Fruit fly (Drosophila melanogaster) whole organism, adult: ENCODE data around the gene CG44001.

Experiments
- CG11617 ChIP-seq: fragments of 200-800 bp; sonication (Bioruptor generic); optimal IDR thresholded peaks from 2 replicates; lab custom pipeline; 2017; ENCODE audit warnings: mild to moderate bottlenecking, missing biosample characterization, missing genetic modification reagents, missing genetic modification characterization
- CG12768 ChIP-seq: fragments of 200-800 bp; sonication (Bioruptor generic); optimal IDR thresholded peaks from 2 replicates; lab custom pipeline; 2017; ENCODE audit warnings: missing biosample characterization, missing genetic modification characterization, mild to moderate bottlenecking, moderate library complexity, missing genetic modification reagents
- CG14711 ChIP-seq: fragments of 200-800 bp; sonication (Bioruptor generic); optimal IDR thresholded peaks from 2 replicates; lab custom pipeline; 2018; ENCODE audit warnings: missing biosample characterization, mild to moderate bottlenecking, missing genetic modification characterization, moderate library complexity
- CG1620 ChIP-seq: fragments of 200-800 bp; sonication (Bioruptor generic); optimal IDR thresholded peaks from 2 replicates; lab custom pipeline; 2016; ENCODE audit warnings: missing biosample characterization, missing genetic modification characterization
- CG33017 ChIP-seq: fragments of 200-800 bp; sonication (Bioruptor generic); optimal IDR thresholded peaks from 2 replicates; lab custom pipeline; 2018; ENCODE audit warnings: missing biosample characterization, mild to moderate bottlenecking, missing genetic modification characterization, moderate library complexity
- CG5204 ChIP-seq: fragments of 200-800 bp; sonication (Bioruptor generic); optimal IDR thresholded peaks from 2 replicates; lab custom pipeline; 2016; ENCODE audit warnings: missing biosample characterization, missing genetic modification characterization
- CG7045 ChIP-seq: fragments of 200-800 bp; sonication (Bioruptor generic); optimal IDR thresholded peaks from 2 replicates; lab custom pipeline; 2017; ENCODE audit warnings: missing biosample characterization, mild to moderate bottlenecking, missing genetic modification characterization
- CG7101 ChIP-seq: fragments of 200-800 bp; sonication (Bioruptor generic); optimal IDR thresholded peaks from 2 replicates; lab custom pipeline; 2018; ENCODE audit warnings: missing biosample characterization, mild to moderate bottlenecking, missing genetic modification characterization, moderate library complexity
- Clk ChIP-seq: fragments of 200-800 bp; sonication (Bioruptor generic); optimal IDR thresholded peaks from 2 replicates; lab custom pipeline; 2017; ENCODE audit warnings: missing biosample characterization, missing genetic modification characterization
- Crg-1 ChIP-seq: fragments of 200-800 bp; sonication (Bioruptor generic); optimal IDR thresholded peaks from 2 replicates; lab custom pipeline; 2016; ENCODE audit warnings: missing biosample characterization, missing genetic modification characterization
- Hr96 ChIP-seq: fragments of 200-800 bp; sonication (Bioruptor generic); optimal IDR thresholded peaks from 2 replicates; lab custom pipeline; 2016; ENCODE audit warnings: missing biosample characterization, missing genetic modification characterization
- Mnt ChIP-seq: fragments of 200-800 bp; sonication (Bioruptor generic); optimal IDR thresholded peaks from 2 replicates; lab custom pipeline; 2016; ENCODE audit warnings: missing biosample characterization, mild to moderate bottlenecking, missing genetic modification characterization
- bab1 ChIP-seq: fragments of 200-800 bp; sonication (Bioruptor generic); optimal IDR thresholded peaks from 3 replicates; lab custom pipeline; 2019; ENCODE audit warnings: missing biosample characterization, mild to moderate bottlenecking, missing genetic modification characterization, moderate library complexity
- cic ChIP-seq: fragments of 200-800 bp; sonication (Bioruptor generic); optimal IDR thresholded peaks from 2 replicates; lab custom pipeline; 2017; ENCODE audit warnings: missing biosample characterization, mild to moderate bottlenecking, missing genetic modification characterization, moderate library complexity
- cnc ChIP-seq, 2 experiments: fragments of >200 bp; optimal IDR thresholded peaks; 2 replicates each; lab custom pipeline; 2017
- kay ChIP-seq: fragments of 200-800 bp; sonication (Bioruptor generic); peaks from one replicate; lab custom pipeline; 2016; ENCODE audit warnings: missing biosample characterization, missing genetic modification characterization, borderline replicate concordance
- ovo ChIP-seq: fragments of 200-800 bp; sonication (Bioruptor generic); optimal IDR thresholded peaks from 2 replicates; lab custom pipeline; 2016; ENCODE audit warnings: missing biosample characterization, missing genetic modification characterization
- pad ChIP-seq: fragments of 200-800 bp; sonication (Bioruptor generic); optimal IDR thresholded peaks from 3 replicates; lab custom pipeline; 2017; ENCODE audit warnings: missing biosample characterization, missing genetic modification characterization, mild to moderate bottlenecking, moderate library complexity, missing genetic modification reagents
- tj ChIP-seq: fragments of 200-800 bp; sonication (Bioruptor generic); optimal IDR thresholded peaks from 3 replicates; lab custom pipeline; 2017; ENCODE audit warnings: missing biosample characterization, mild to moderate bottlenecking, missing genetic modification characterization, moderate library complexity
- toe ChIP-seq: fragments of 200-800 bp; sonication (Bioruptor generic); optimal IDR thresholded peaks from 2 replicates; lab custom pipeline; 2016; ENCODE audit warnings: missing biosample characterization, missing genetic modification characterization

CG44001 gene

DNA sequence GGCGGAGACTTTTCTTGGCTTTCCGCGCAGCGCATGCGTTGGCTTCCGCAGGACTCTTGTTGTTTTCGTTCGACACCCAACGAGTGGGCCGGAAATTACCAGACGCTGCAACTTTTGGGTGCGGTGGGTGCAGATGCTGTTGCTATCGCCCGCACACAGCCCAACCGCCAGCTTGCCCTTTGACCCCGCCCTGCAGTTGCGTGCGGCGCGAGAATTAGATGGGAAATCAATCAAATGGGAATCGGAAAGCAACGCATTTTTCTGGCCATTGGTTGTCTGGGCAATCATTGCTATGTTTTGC is 37.7 kb upstream of the CG44001 start:
- no peak for TF ChIP-seq CG1620 (GFP tag; lab: Kevin White, UChicago)
- TF ChIP-seq ovo (GFP tag; lab: Kevin White, UChicago) = no peak
- no peak for TF ChIP-seq cnc (optimal IDR thresholded peaks at IDR 0.05; lab: Kevin White, UChicago)
- TF ChIP-seq CG33017 (tag; lab: Kevin White, UChicago) = no peak
- no peak for TF ChIP-seq CG12768 (GFP tag; lab: Kevin White, UChicago)
- TF ChIP-seq cic (GFP tag; lab: Kevin White, UChicago) = no peak
- no peak for TF ChIP-seq pad (GFP tag; lab: Kevin White, UChicago)
- TF ChIP-seq Hr96 (GFP tag; lab: Kevin White, UChicago) = no peak
- TF ChIP-seq CG7045 (GFP tag; lab: Kevin White, UChicago) = no peak
- TF ChIP-seq Mnt (GFP tag; lab: Kevin White, UChicago) = no peak
- TF ChIP-seq CG14711 (tag; lab: Kevin White, UChicago) = no peak
- TF ChIP-seq tj = no peak
- no peak for TF ChIP-seq CG11617 (GFP tag; lab: Kevin White, UChicago)
- no peak for TF ChIP-seq CG5204 (GFP tag; lab: Kevin White, UChicago)

DNA sequence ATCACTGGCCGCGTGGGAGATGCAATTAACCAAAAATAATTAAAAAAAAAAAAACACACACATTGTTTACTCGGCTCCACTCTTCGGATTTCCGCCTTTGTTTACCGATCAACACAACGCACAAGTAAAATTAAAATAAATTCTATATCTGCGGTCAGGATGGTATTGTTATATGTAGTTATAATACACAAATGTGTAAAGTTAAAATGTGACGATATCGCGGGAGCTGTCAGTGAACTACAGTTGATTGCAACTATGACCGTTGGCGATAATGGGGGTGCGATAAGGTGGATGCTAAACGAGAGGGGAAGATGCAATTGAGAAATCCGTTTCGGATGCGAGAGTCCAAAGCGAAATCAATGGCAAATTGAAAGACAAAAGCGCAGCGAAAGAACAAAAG is 36.7 kb upstream of the CG44001 start:
- TF ChIP-seq ovo (GFP tag; lab: Kevin White, UChicago) (peak; percentile 42), tj (no peak)

DNA sequence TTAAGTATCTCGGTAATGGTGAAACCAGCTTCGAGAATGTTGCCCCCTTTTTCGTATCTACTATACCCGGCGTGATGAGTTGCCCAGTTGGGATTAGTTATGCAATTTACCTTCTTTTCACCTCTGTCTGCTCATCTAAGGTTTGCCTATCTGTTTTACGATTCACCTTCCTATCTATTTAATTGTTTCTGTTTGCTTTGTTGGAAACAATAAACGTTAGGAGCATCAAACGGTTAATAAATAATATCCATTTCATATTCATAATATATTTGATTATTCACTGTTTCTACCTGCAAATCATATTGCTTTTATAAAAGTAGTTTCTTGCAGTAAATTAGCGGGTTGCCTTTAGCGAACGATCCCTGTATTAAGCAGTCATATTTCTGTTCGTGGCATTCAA is 35.8 kb upstream of the CG44001 start:
- peak; percentile 65 for TF ChIP-seq CG7101
- no peak for TF ChIP-seq CG1620 (GFP tag; lab: Kevin White, UChicago)
- TF ChIP-seq tj = peak; percentile 4
- TF ChIP-seq bab1 = peak; percentile 40
- peak; percentile 65 for TF ChIP-seq cic (GFP tag; lab: Kevin White, UChicago)
- TF ChIP-seq CG5204 (GFP tag; lab: Kevin White, UChicago) = no peak
- TF ChIP-seq ovo (GFP tag; lab: Kevin White, UChicago) = peak; percentile 25
- no peak for TF ChIP-seq Hr96 (GFP tag; lab: Kevin White, UChicago)
- no peak for TF ChIP-seq Clk
- TF ChIP-seq cnc (optimal IDR thresholded peaks at IDR 0.05; lab: Kevin White, UChicago) = no peak
- peak; percentile 53 for TF ChIP-seq CG14711 (tag; lab: Kevin White, UChicago)
- no peak for TF ChIP-seq Mnt (GFP tag; lab: Kevin White, UChicago)
- TF ChIP-seq CG7045 (GFP tag; lab: Kevin White, UChicago) = peak; percentile 39
- no peak for TF ChIP-seq Crg-1
- no peak for TF ChIP-seq toe (GFP tag; lab: Kevin White, UChicago)
- peak; percentile 13 for TF ChIP-seq CG11617 (GFP tag; lab: Kevin White, UChicago)
- peak; percentile 22 for TF ChIP-seq pad (GFP tag; lab: Kevin White, UChicago)
- peak; percentile 60 for TF ChIP-seq CG12768 (GFP tag; lab: Kevin White, UChicago)
- TF ChIP-seq kay (GFP tag; lab: Kevin White, UChicago) = no peak
- peak; percentile 76 for TF ChIP-seq CG33017 (tag; lab: Kevin White, UChicago)

DNA sequence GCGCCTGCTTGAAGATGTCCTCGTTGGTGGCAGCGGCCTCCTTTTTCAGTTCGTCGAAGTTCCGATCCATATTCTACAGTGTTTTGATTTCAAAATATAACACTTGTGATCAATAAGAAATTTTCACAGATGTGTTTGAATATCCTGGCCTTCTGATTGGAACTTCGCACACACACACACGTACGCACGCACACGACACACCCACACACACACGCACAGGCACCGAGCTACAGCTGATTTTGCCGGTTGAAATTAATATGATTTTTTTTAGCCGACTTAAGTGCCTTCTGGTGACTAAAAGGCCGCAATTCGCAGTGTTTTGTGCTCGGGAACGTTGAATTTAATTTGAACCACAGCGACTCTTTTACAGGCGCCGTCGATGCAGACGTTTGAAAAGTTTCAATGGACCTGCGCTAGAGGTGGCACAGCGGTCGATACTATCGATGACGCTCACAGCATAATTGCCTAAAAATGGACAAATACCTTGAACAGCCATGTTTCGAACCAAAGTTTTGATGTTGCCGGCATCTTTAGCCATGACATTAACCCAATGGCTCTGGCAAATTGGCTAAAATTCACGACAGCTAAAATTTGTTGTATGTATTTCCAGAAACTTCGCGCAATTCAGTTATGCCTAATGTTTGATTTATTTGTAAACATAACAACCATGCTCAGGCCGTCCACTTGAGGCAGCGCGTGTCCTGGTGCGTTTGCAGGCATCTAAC is 33.6 kb upstream of the CG44001 start, which contains the start of gene Rtnl1:
TSS of gene Rtnl1 (minus strand) at position 415 of the 725 bp plus-strand sequence.
- peak; percentile 33 for TF ChIP-seq CG14711 (tag; lab: Kevin White, UChicago)
- TF ChIP-seq Mnt (GFP tag; lab: Kevin White, UChicago) = peak; percentile 42
- peak; percentile 33 for TF ChIP-seq Crg-1
- TF ChIP-seq CG11617 (GFP tag; lab: Kevin White, UChicago) = peak; percentile 11
- TF ChIP-seq ovo (GFP tag; lab: Kevin White, UChicago) = no peak
- no peak for TF ChIP-seq Hr96 (GFP tag; lab: Kevin White, UChicago)
- peak; percentile 66 for TF ChIP-seq CG1620 (GFP tag; lab: Kevin White, UChicago)
- no peak for TF ChIP-seq CG5204 (GFP tag; lab: Kevin White, UChicago)
- TF ChIP-seq CG12768 (GFP tag; lab: Kevin White, UChicago) = peak; percentile 26
- TF ChIP-seq cic (GFP tag; lab: Kevin White, UChicago) = peak; percentile 70
- peak; percentile 22 for TF ChIP-seq pad (GFP tag; lab: Kevin White, UChicago)
- peak; percentile 34 for TF ChIP-seq CG33017 (tag; lab: Kevin White, UChicago)
- TF ChIP-seq bab1 = peak; percentile 81
- peak; percentile 28 for TF ChIP-seq tj
- no peak for TF ChIP-seq CG7045 (GFP tag; lab: Kevin White, UChicago)
- TF ChIP-seq cnc (optimal IDR thresholded peaks at IDR 0.05; lab: Kevin White, UChicago) = no peak
- peak; percentile 15 for TF ChIP-seq Clk
- TF ChIP-seq CG7101 = peak; percentile 17

DNA sequence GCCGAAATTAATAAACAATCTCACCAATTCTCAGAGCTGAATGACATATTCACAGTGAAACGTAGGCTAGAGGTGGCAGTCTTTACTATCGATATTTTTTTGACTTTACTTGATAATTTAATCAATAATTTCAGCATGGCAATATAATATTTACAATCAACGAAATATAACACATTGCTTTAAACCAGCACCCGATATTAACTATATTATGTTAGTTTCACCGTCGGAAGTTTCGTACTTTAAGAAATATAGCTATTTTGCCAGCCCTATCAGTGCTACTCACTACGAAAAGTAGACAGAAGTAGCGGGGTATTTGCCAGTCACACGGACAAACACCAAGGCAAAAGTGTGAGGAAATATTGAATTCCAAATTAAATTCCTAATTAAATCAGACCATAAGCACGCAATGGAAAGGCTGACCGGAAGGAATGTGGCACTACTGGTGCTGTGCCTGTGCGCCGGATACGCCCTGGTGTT is 32.2 kb upstream of the CG44001 start, which contains the start of the genes CG31917, Tfb5 and SelT:
TSS of gene CG31917 (minus strand) at position 51 of the 477 bp plus-strand sequence.
TSS of gene Tfb5 (minus strand) at position 51 of the 477 bp plus-strand sequence.
TSS of gene SelT (plus strand) at position 139 of the 477 bp plus-strand sequence.
- TF ChIP-seq Crg-1 (peak; percentile 52), CG5204 (GFP tag; lab: Kevin White, UChicago) (no peak), Mnt (GFP tag; lab: Kevin White, UChicago) (peak; percentile 56), pad (GFP tag; lab: Kevin White, UChicago) (peak; percentile 85), bab1 (peak; percentile 83), CG7045 (GFP tag; lab: Kevin White, UChicago) (peak; percentile 61), cic (GFP tag; lab: Kevin White, UChicago) (no peak), CG33017 (tag; lab: Kevin White, UChicago) (peak; percentile 37), Clk (peak; percentile 20), CG1620 (GFP tag; lab: Kevin White, UChicago) (peak; percentile 78), tj (peak; percentile 49), toe (GFP tag; lab: Kevin White, UChicago) (peak; percentile 82), CG7101 (peak; percentile 73), CG12768 (GFP tag; lab: Kevin White, UChicago) (peak; percentile 55), CG14711 (tag; lab: Kevin White, UChicago) (peak; percentile 58), kay (GFP tag; lab: Kevin White, UChicago) (no peak), cnc (optimal IDR thresholded peaks at IDR 0.05; lab: Kevin White, UChicago) (no peak), Hr96 (GFP tag; lab: Kevin White, UChicago) (peak; percentile 71), CG11617 (GFP tag; lab: Kevin White, UChicago) (peak; percentile 73), ovo (GFP tag; lab: Kevin White, UChicago) (peak; percentile 52)
